Fruit fly (Drosophila melanogaster) whole organism, embryonic: ENCODE results near the gene Pep.
A peak's percentile ranks its signal among the peaks of the same experiment; 100 is the strongest.

Experiments used
- Bdp1 ChIP-seq: fragments of 200-800 bp; sonication (Bioruptor generic); optimal IDR thresholded peaks from 3 replicates; lab custom pipeline; 2016; ENCODE audit warnings: missing biosample characterization, missing genetic modification characterization
- Blimp-1 ChIP-seq: fragments of 200-800 bp; sonication (Bioruptor generic); optimal IDR thresholded peaks from 3 replicates; lab custom pipeline; 2018; ENCODE audit warnings: missing biosample characterization, missing genetic modification characterization, mild to moderate bottlenecking, moderate library complexity, missing genetic modification reagents
- CG10431 ChIP-seq: fragments of 200-800 bp; sonication (Bioruptor generic); optimal IDR thresholded peaks from 3 replicates; lab custom pipeline; 2018; ENCODE audit warnings: missing biosample characterization, mild to moderate bottlenecking, missing genetic modification characterization
- CG11398 ChIP-seq: fragments of 200-800 bp; sonication (Bioruptor generic); optimal IDR thresholded peaks from 2 replicates; lab custom pipeline; 2016; ENCODE audit warnings: missing biosample characterization, missing genetic modification characterization
- CG13775 ChIP-seq: fragments of 200-800 bp; sonication (Bioruptor generic); optimal IDR thresholded peaks from 3 replicates; lab custom pipeline; 2017; ENCODE audit warnings: missing biosample characterization, mild to moderate bottlenecking, missing genetic modification characterization
- CG14441 ChIP-seq: fragments of 200-800 bp; sonication (Bioruptor generic); IDR thresholded peaks from 2 replicates; pipeline ENCODE4 v1.3.6; 2022; ENCODE audit warnings: missing biosample characterization, missing genetic modification characterization
- CG17912 ChIP-seq: fragments of 200-800 bp; sonication (Bioruptor generic); optimal IDR thresholded peaks from 2 replicates; lab custom pipeline; 2018; ENCODE audit warnings: missing biosample characterization, mild to moderate bottlenecking, missing genetic modification characterization
- CG18764 ChIP-seq: fragments of 200-800 bp; sonication (Bioruptor generic); optimal IDR thresholded peaks from 3 replicates; lab custom pipeline; 2016; ENCODE audit warnings: missing biosample characterization, missing genetic modification characterization
- CG30431 ChIP-seq: fragments of 200-800 bp; sonication (Bioruptor generic); optimal IDR thresholded peaks from 2 replicates; lab custom pipeline; 2017; ENCODE audit warnings: missing biosample characterization, missing genetic modification characterization
- CG32772 ChIP-seq: fragments of 200-800 bp; sonication (Bioruptor generic); IDR thresholded peaks from 2 replicates; pipeline ENCODE4 v1.3.6; 2022; ENCODE audit warnings: missing biosample characterization, missing genetic modification characterization
- CG3281 ChIP-seq: fragments of 200-800 bp; sonication (Bioruptor generic); optimal IDR thresholded peaks from 3 replicates; lab custom pipeline; 2017; ENCODE audit warnings: missing biosample characterization, mild to moderate bottlenecking, missing genetic modification characterization
- CG3726 ChIP-seq: fragments of 200-800 bp; sonication (Bioruptor generic); IDR thresholded peaks from 3 replicates; pipeline ENCODE4, ENCODE4 v1.3.6; 2022; ENCODE audit warnings: missing biosample characterization, missing genetic modification characterization
- CG3847 ChIP-seq: fragments of 200-800 bp; sonication (Bioruptor generic); IDR thresholded peaks from 2 replicates; pipeline ENCODE4 v1.3.6; 2022; ENCODE audit warnings: missing biosample characterization, missing genetic modification characterization
- CG43689 ChIP-seq: fragments of 200-800 bp; sonication (Bioruptor generic); IDR thresholded peaks from 2 replicates; pipeline ENCODE4 v1.3.6; 2022; ENCODE audit warnings: missing biosample characterization, missing genetic modification characterization
- CG4707 ChIP-seq: fragments of 200-800 bp; sonication (Bioruptor generic); optimal IDR thresholded peaks from 2 replicates; lab custom pipeline; 2018; ENCODE audit warnings: missing biosample characterization, mild to moderate bottlenecking, missing genetic modification characterization, moderate library complexity
- CG7357 ChIP-seq: fragments of 200-800 bp; sonication (Bioruptor generic); IDR thresholded peaks from 3 replicates; pipeline ENCODE4 v1.3.6; 2022; ENCODE audit warnings: missing biosample characterization, missing genetic modification characterization
- CG7786 ChIP-seq: fragments of 200-800 bp; sonication (Bioruptor generic); optimal IDR thresholded peaks from 2 replicates; lab custom pipeline; 2016; ENCODE audit warnings: missing biosample characterization, missing genetic modification characterization
- CG8765 ChIP-seq: fragments of 200-800 bp; sonication (Bioruptor generic); IDR thresholded peaks from 2 replicates; pipeline ENCODE4 v1.3.6; 2022; ENCODE audit warnings: missing biosample characterization, missing genetic modification characterization
- CTCF ChIP-seq: fragments of 200-800 bp; sonication (Bioruptor generic); optimal IDR thresholded peaks from 2 replicates; lab custom pipeline; 2017; ENCODE audit warnings: missing biosample characterization, mild to moderate bottlenecking, missing genetic modification characterization, moderate library complexity
- Doc3 ChIP-seq: fragments of 200-800 bp; sonication (Bioruptor generic); IDR thresholded peaks from 3 replicates; pipeline ENCODE4 v1.3.6; 2022; ENCODE audit warnings: missing biosample characterization, missing genetic modification characterization; ENCODE audit not compliant: partially characterized antibody
- Elba2 ChIP-seq: fragments of 200-800 bp; sonication (Bioruptor generic); optimal IDR thresholded peaks from 3 replicates; lab custom pipeline; 2016; ENCODE audit warnings: missing biosample characterization, missing genetic modification characterization
- Fer2 ChIP-seq: fragments of 200-800 bp; sonication (Bioruptor generic); optimal IDR thresholded peaks from 2 replicates; lab custom pipeline; 2018; ENCODE audit warnings: missing biosample characterization, mild to moderate bottlenecking, missing genetic modification characterization, moderate library complexity
- Gsc ChIP-seq: fragments of 200-800 bp; sonication (Bioruptor generic); IDR thresholded peaks from 2 replicates; pipeline ENCODE4 v1.3.6; 2022; ENCODE audit warnings: missing biosample characterization, missing genetic modification characterization
- Hand ChIP-seq: fragments of 200-800 bp; sonication (Bioruptor generic); optimal IDR thresholded peaks from 2 replicates; lab custom pipeline; 2017; ENCODE audit warnings: mild to moderate bottlenecking, missing biosample characterization, missing genetic modification reagents, missing genetic modification characterization
- Jarid2 ChIP-seq: fragments of 200-800 bp; sonication (Bioruptor generic); optimal IDR thresholded peaks from 3 replicates; lab custom pipeline; 2017; ENCODE audit warnings: mild to moderate bottlenecking, missing biosample characterization, missing genetic modification reagents, missing genetic modification characterization
- Lpt ChIP-seq: fragments of >200 bp; optimal IDR thresholded peaks from 2 replicates; lab custom pipeline; 2018; ENCODE audit warnings: missing biosample characterization, missing genetic modification characterization
- Max ChIP-seq: fragments of 200-800 bp; sonication (Bioruptor generic); optimal IDR thresholded peaks from 2 replicates; lab custom pipeline; 2016; ENCODE audit warnings: missing biosample characterization, mild to moderate bottlenecking, missing genetic modification characterization
- Mes4 ChIP-seq: fragments of 200-800 bp; sonication (Bioruptor generic); optimal IDR thresholded peaks from 2 replicates; lab custom pipeline; 2016; ENCODE audit warnings: missing biosample characterization, missing genetic modification characterization
- Myb ChIP-seq: fragments of 200-800 bp; sonication (Bioruptor generic); optimal IDR thresholded peaks from 2 replicates; lab custom pipeline; 2016; ENCODE audit warnings: missing biosample characterization, missing genetic modification characterization
- NC2α ChIP-seq: fragments of 200-800 bp; sonication (Bioruptor generic); optimal IDR thresholded peaks from 2 replicates; lab custom pipeline; 2016; ENCODE audit warnings: missing biosample characterization, missing genetic modification characterization
- Trl ChIP-seq, 3 experiments: fragments of >200 bp in 2 of 3; fragments of 200-800 bp in 1 of 3; sonication (Bioruptor generic) in 1 of 3; optimal IDR thresholded peaks; 2 replicates in 1 of 3; 3 replicates in 2 of 3; lab custom pipeline; 2016 to 2017; ENCODE audit warnings: missing biosample characterization in 1 of 3, missing genetic modification characterization in 1 of 3
- ato ChIP-seq: fragments of 200-800 bp; sonication (Bioruptor generic); IDR thresholded peaks from 2 replicates; pipeline ENCODE4 v1.3.6; 2022; ENCODE audit warnings: missing biosample characterization, missing genetic modification characterization; ENCODE audit not compliant: partially characterized antibody
- caup ChIP-seq: fragments of 200-800 bp; sonication (Bioruptor generic); optimal IDR thresholded peaks from 3 replicates; lab custom pipeline; 2017; ENCODE audit warnings: missing biosample characterization, mild to moderate bottlenecking, missing genetic modification characterization, moderate library complexity; ENCODE audit not compliant: severe bottlenecking
- chm ChIP-seq: fragments of 200-800 bp; sonication (Bioruptor generic); IDR thresholded peaks from 2 replicates; pipeline ENCODE4 v1.3.6; 2022; ENCODE audit warnings: missing biosample characterization, missing genetic modification characterization
- crol ChIP-seq: fragments of 200-800 bp; sonication (Bioruptor generic); IDR thresholded peaks from 2 replicates; pipeline ENCODE4 v1.3.6; 2022; ENCODE audit warnings: missing biosample characterization, missing genetic modification characterization
- fd102C ChIP-seq: fragments of 200-800 bp; sonication (Bioruptor generic); optimal IDR thresholded peaks from 2 replicates; lab custom pipeline; 2018; ENCODE audit warnings: missing biosample characterization, mild to moderate bottlenecking, missing genetic modification characterization, moderate library complexity
- gcm2 ChIP-seq: fragments of 200-800 bp; sonication (Bioruptor generic); optimal IDR thresholded peaks from 2 replicates; lab custom pipeline; 2016; ENCODE audit warnings: missing biosample characterization, missing genetic modification characterization
- gro ChIP-seq: fragments of 200-800 bp; sonication (Bioruptor generic); optimal IDR thresholded peaks from 2 replicates; lab custom pipeline; 2016; ENCODE audit warnings: missing biosample characterization, missing genetic modification characterization
- hb ChIP-seq: fragments of 200-800 bp; sonication (Bioruptor generic); IDR thresholded peaks from 3 replicates; pipeline ENCODE4 v1.3.6; 2022; ENCODE audit warnings: missing biosample characterization, missing genetic modification characterization; ENCODE audit not compliant: partially characterized antibody
- her ChIP-seq: fragments of 200-800 bp; sonication (Bioruptor generic); optimal IDR thresholded peaks from 2 replicates; lab custom pipeline; 2016; ENCODE audit warnings: missing biosample characterization, missing genetic modification characterization
- nerfin-2 ChIP-seq: fragments of 200-800 bp; sonication (Bioruptor generic); IDR thresholded peaks from 2 replicates; pipeline ENCODE4 v1.3.6; 2022; ENCODE audit warnings: missing biosample characterization, missing genetic modification characterization; ENCODE audit not compliant: partially characterized antibody
- sens ChIP-seq: fragments of 200-800 bp; sonication (Bioruptor generic); peaks from one replicate; lab custom pipeline; 2016; ENCODE audit warnings: missing biosample characterization, missing genetic modification characterization
- stc ChIP-seq: fragments of 200-800 bp; sonication (Bioruptor generic); IDR thresholded peaks from 2 replicates; pipeline ENCODE4 v1.3.6; 2022; ENCODE audit warnings: missing biosample characterization, missing genetic modification characterization
- tin ChIP-seq: fragments of 200-800 bp; sonication (Bioruptor generic); optimal IDR thresholded peaks from 3 replicates; lab custom pipeline; 2016; ENCODE audit warnings: missing biosample characterization, missing genetic modification characterization
- tup ChIP-seq: fragments of 200-800 bp; sonication (Bioruptor generic); optimal IDR thresholded peaks from 2 replicates; lab custom pipeline; 2016; ENCODE audit warnings: missing biosample characterization, mild to moderate bottlenecking, missing genetic modification characterization, moderate library complexity
- twi ChIP-seq: fragments of 200-800 bp; optimal IDR thresholded peaks from 2 replicates; lab custom pipeline; 2019; ENCODE audit warnings: missing biosample characterization, mild to moderate bottlenecking, missing genetic modification characterization, moderate library complexity
- tx ChIP-seq: fragments of 200-800 bp; sonication (Bioruptor generic); optimal IDR thresholded peaks from 2 replicates; lab custom pipeline; 2016; ENCODE audit warnings: missing biosample characterization, missing genetic modification characterization
- unc-4 ChIP-seq: fragments of 200-800 bp; sonication (Bioruptor generic); IDR thresholded peaks from 2 replicates; pipeline ENCODE4 v1.3.6; 2022; ENCODE audit warnings: missing biosample characterization, missing genetic modification characterization; ENCODE audit not compliant: partially characterized antibody
- vvl ChIP-seq: fragments of 200-800 bp; sonication (Bioruptor generic); IDR thresholded peaks from 2 replicates; pipeline ENCODE4 v1.3.6; 2022; ENCODE audit warnings: missing biosample characterization, missing genetic modification characterization
- zfh2 ChIP-seq: fragments of 200-800 bp; sonication (Bioruptor generic); optimal IDR thresholded peaks from 2 replicates; lab custom pipeline; 2016; ENCODE audit warnings: missing biosample characterization, missing genetic modification characterization

The Pep gene

dm6 chr3L:17610896-17611711, 33.7 kb downstream of the Pep start (continued):
- peak; percentile 68 for TF ChIP-seq CG13775 (GFP tag; lab: Kevin White, UChicago)
- peak; percentile 55; the same call in 1 of the 2 replicates for TF ChIP-seq vvl (GFP tag; lab: Robert Waterston, UW)
- no peak for TF ChIP-seq caup
- TF ChIP-seq Max (GFP tag; lab: Kevin White, UChicago): peak; percentile 23
- no peak for TF ChIP-seq Fer2
- TF ChIP-seq Blimp-1 (GFP tag; lab: Kevin White, UChicago): peak; percentile 70
- TF ChIP-seq Lpt (GFP tag; lab: Kevin White, UChicago): no peak
- TF ChIP-seq NC2α (GFP tag; lab: Kevin White, UChicago): no peak
- peak; percentile 36 for TF ChIP-seq Jarid2 (GFP tag; lab: Kevin White, UChicago)
- no peak for TF ChIP-seq nerfin-2 (GFP tag; lab: Robert Waterston, UW)
- TF ChIP-seq tin: peak; percentile 58
- no peak for TF ChIP-seq Trl (optimal IDR thresholded peaks at IDR 0.05; lab: Kevin White, UChicago)
- TF ChIP-seq Trl (GFP tag; optimal IDR thresholded peaks at IDR 0.05; lab: Kevin White, UChicago): no peak
- TF ChIP-seq CG3726 (GFP tag; lab: Robert Waterston, UW): no peak
- no peak for TF ChIP-seq Mes4 (GFP tag; lab: Kevin White, UChicago)
- TF ChIP-seq CG8765 (GFP tag; lab: Robert Waterston, UW): no peak
- no peak for TF ChIP-seq CG11398 (GFP tag; lab: Kevin White, UChicago)
- peak; percentile 8 for TF ChIP-seq CG3281 (GFP tag; lab: Kevin White, UChicago)
- TF ChIP-seq sens (GFP tag; lab: Kevin White, UChicago): peak; percentile 92
- TF ChIP-seq CG32772 (GFP tag; lab: Robert Waterston, UW): peak; percentile 52; the same call in 1 of the 2 replicates
- TF ChIP-seq CG4707: peak; percentile 46
- no peak for TF ChIP-seq CG7786
- TF ChIP-seq unc-4 (GFP tag; lab: Robert Waterston, UW): no peak
- TF ChIP-seq chm (GFP tag; lab: Robert Waterston, UW): no peak
- TF ChIP-seq Myb (GFP tag; lab: Kevin White, UChicago): no peak
- no peak for TF ChIP-seq gro (GFP tag; lab: Kevin White, UChicago)
- TF ChIP-seq fd102C: no peak
- no peak for TF ChIP-seq stc
- TF ChIP-seq CG3847 (GFP tag; lab: Robert Waterston, UW): no peak
- peak; percentile 27 for TF ChIP-seq CG18764 (GFP tag; lab: Kevin White, UChicago)
- 0 out of 3 replicates have a peak, but pooled peaks have one; percentile 49 for TF ChIP-seq CG7357
- no peak for TF ChIP-seq CG17912 (GFP tag; lab: Kevin White, UChicago)
- no peak for TF ChIP-seq CG14441 (GFP tag; lab: Robert Waterston, UW)
- peak; percentile 64 for TF ChIP-seq CG10431 (GFP tag; lab: Kevin White, UChicago)
- peak; percentile 60 for TF ChIP-seq twi (tag; lab: Kevin White, UChicago)
- no peak for TF ChIP-seq gcm2
- TF ChIP-seq Bdp1 (GFP tag; lab: Kevin White, UChicago): no peak
- TF ChIP-seq CTCF: peak; percentile 1
- TF ChIP-seq Gsc (GFP tag; lab: Robert Waterston, UW): no peak
- no peak for TF ChIP-seq CG43689
- no peak for TF ChIP-seq hb (GFP tag; lab: Robert Waterston, UW)
- TF ChIP-seq CG30431 (GFP tag; lab: Kevin White, UChicago): peak; percentile 51
- TF ChIP-seq Doc3 (GFP tag; lab: Robert Waterston, UW): no peak
- TF ChIP-seq zfh2 (GFP tag; lab: Kevin White, UChicago): no peak
- TF ChIP-seq tx (GFP tag; lab: Kevin White, UChicago): no peak
- no peak for TF ChIP-seq Hand (GFP tag; lab: Kevin White, UChicago)
- TF ChIP-seq her (GFP tag; lab: Kevin White, UChicago): no peak
- TF ChIP-seq crol (GFP tag; lab: Robert Waterston, UW): peak; percentile 52; the same call in 1 of the 2 replicates
- no peak for TF ChIP-seq tup (GFP tag; lab: Kevin White, UChicago)
- no peak for TF ChIP-seq ato (GFP tag; lab: Robert Waterston, UW)
- no peak for TF ChIP-seq Elba2 (GFP tag; lab: Kevin White, UChicago)
